Worm (Caenorhabditis elegans): ENCODE data around the gene R02D5.9.

Gene R02D5.9

ce11 chrV:14522514-14522913 is 11.6 kb upstream of the R02D5.9 start, which contains the start of gene C53A5.16:
Gene C53A5.16 (minus strand): TSS chrV:14522614.
- TF ChIP-seq lin-39 (tag; optimal IDR thresholded peaks at IDR 0.05) (no peak), Y105C5A.15 (GFP tag; IDR thresholded peaks at IDR 0.05) (no peak), ceh-32 (tag; optimal IDR thresholded peaks at IDR 0.05; ENCODE audit: poor library complexity) (no peak), saeg-2 (GFP tag; IDR thresholded peaks at IDR 0.05) (no peak), duxl-1 (tag; optimal IDR thresholded peaks at IDR 0.05; ENCODE audit: poor library complexity) (no peak), lin-13 (GFP tag; optimal IDR thresholded peaks at IDR 0.05) (no peak), lin-1 (GFP tag; IDR thresholded peaks at IDR 0.05) (no peak), ama-1 (optimal IDR thresholded peaks at IDR 0.05) (no peak), daf-8 (GFP tag; IDR thresholded peaks at IDR 0.05) (no peak), dve-1 (tag; optimal IDR thresholded peaks at IDR 0.05; ENCODE audit: insufficient read depth) (no peak), rbr-2 (tag; optimal IDR thresholded peaks at IDR 0.05) (no peak), skn-1 (tag; optimal IDR thresholded peaks at IDR 0.05) (no peak), Y48G9A.11 (GFP tag; IDR thresholded peaks at IDR 0.05) (no peak), hlh-11 (tag; optimal IDR thresholded peaks at IDR 0.05) (no peak), mxl-3 (GFP tag; optimal IDR thresholded peaks at IDR 0.05) (no peak), madf-9 (GFP tag; conservative IDR thresholded peaks at IDR 0.05) (no peak), lsy-2 (tag; optimal IDR thresholded peaks at IDR 0.05) (no peak), dmd-6 (GFP tag; IDR thresholded peaks at IDR 0.05) (no peak), egl-43 (GFP tag; IDR thresholded peaks at IDR 0.05) (no peak)

DNA sequence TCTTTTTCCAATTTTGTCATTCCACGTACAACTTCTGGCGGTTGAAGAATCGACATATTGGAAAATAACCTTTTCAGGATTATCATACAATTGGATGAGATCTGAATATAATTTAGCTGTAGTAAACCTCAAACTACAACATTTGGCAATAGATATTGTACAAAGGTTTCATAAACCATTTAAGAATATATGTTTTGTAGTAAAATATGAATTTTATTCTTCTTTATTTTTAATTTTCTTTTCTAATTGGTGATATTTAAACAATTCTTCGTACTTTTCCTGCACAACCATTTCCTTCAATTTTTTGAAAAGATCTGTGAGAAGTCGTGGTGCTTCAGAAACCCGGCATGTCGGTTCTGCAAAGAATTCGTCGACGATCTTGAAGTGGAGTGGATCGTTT is 10.1 kb upstream of the R02D5.9 start, which contains the start of gene C53A5.17:
Gene C53A5.17 (minus strand): TSS at position 101 of the 400 bp plus-strand sequence.
- peak in 1 of 2 experiments; percentile 32 for TF ChIP-seq unc-62 (GFP tag; optimal IDR thresholded peaks at IDR 0.05 in 1 of 2)
- no peak for TF ChIP-seq unc-62 (tag; optimal IDR thresholded peaks at IDR 0.05)
- TF ChIP-seq fos-1 (tag; optimal IDR thresholded peaks at IDR 0.05) = no peak

DNA sequence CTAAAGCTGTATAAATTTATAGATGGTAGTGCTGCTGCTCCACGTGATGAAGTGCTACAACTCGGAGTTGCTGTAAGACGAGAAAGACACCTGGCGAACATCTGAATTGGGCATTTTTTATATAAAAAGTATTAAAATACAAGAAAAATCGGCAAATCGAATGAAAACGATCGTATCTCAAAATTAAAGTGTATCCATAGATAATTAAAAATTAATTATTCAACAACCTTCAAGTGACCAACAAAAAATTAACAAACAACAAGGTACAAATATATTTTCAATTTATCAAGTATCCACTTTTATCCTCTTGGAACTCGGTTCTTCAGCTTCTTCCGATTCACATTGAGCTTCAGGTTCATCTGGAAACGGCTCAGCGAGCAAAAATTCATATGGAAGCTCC is 8.3 kb upstream of the R02D5.9 start, which contains the start of gene R02D5.8:
Gene R02D5.8 (minus strand): TSS at position 101 of the 400 bp plus-strand sequence.
- TF ChIP-seq T26A8.4 (GFP tag; IDR thresholded peaks at IDR 0.05) (no peak), duxl-1 (tag; optimal IDR thresholded peaks at IDR 0.05; ENCODE audit: poor library complexity) (no peak), arid-1 (GFP tag; conservative IDR thresholded peaks at IDR 0.05) (no peak), aly-2 (tag; optimal IDR thresholded peaks at IDR 0.05) (no peak), aha-1 (tag) (no peak), ceh-82 (tag; optimal IDR thresholded peaks at IDR 0.05) (no peak), zip-11 (GFP tag; IDR thresholded peaks at IDR 0.05) (no peak), T20F7.1 (GFP tag; optimal IDR thresholded peaks at IDR 0.05) (no peak), zag-1 (tag; optimal IDR thresholded peaks at IDR 0.05) (no peak), nhr-48 (tag; optimal IDR thresholded peaks at IDR 0.05) (no peak), spr-3 (GFP tag; optimal IDR thresholded peaks at IDR 0.05) (no peak), skn-1 (tag; optimal IDR thresholded peaks at IDR 0.05) (no peak), daf-16 (GFP tag; optimal IDR thresholded peaks at IDR 0.05) (no peak), daf-16 (tag; optimal IDR thresholded peaks at IDR 0.05) (no peak), lin-39 (tag; optimal IDR thresholded peaks at IDR 0.05) (no peak), D1046.2 (GFP tag; IDR thresholded peaks at IDR 0.05) (no peak), F10B5.3 (tag; optimal IDR thresholded peaks at IDR 0.05) (no peak)

- TF ChIP-seq F37D6.2 (tag; optimal IDR thresholded peaks at IDR 0.05) (no peak), nhr-42 (GFP tag; IDR thresholded peaks at IDR 0.05) (no peak), lin-39 (tag; optimal IDR thresholded peaks at IDR 0.05) (no peak), ZK337.2 (GFP tag; IDR thresholded peaks at IDR 0.05) (no peak), mdt-29 (GFP tag; IDR thresholded peaks at IDR 0.05) (no peak), nhr-11 (tag; optimal IDR thresholded peaks at IDR 0.05) (no peak), pqm-1 (tag; optimal IDR thresholded peaks at IDR 0.05) (no peak), dmd-6 (GFP tag; IDR thresholded peaks at IDR 0.05) (no peak), lin-1 (GFP tag; IDR thresholded peaks at IDR 0.05) (no peak), ces-1 (GFP tag; optimal IDR thresholded peaks at IDR 0.05) (no peak), mxl-2 (GFP tag; conservative IDR thresholded peaks at IDR 0.05) (no peak), Y75B8A.6 (GFP tag; IDR thresholded peaks at IDR 0.05) (no peak), gei-8 (GFP tag; optimal IDR thresholded peaks at IDR 0.05) (no peak), mes-2 (tag; optimal IDR thresholded peaks at IDR 0.05; ENCODE audit: poor library complexity, severe bottlenecking) (no peak), ceh-20 (GFP tag; IDR thresholded peaks at IDR 0.05) (no peak), vab-7 (GFP tag; IDR thresholded peaks at IDR 0.05) (no peak)
Observed at ce11 chrV:14518010-14518409, 7.1 kb upstream of the R02D5.9 start, which contains the start of gene R02D5.6. Gene R02D5.6 (minus strand): TSS chrV:14518110.

All from whole organism, L4 larva.